Fruit fly (Drosophila melanogaster): ENCODE results near the gene CG7988.

CG7988 gene

DNA sequence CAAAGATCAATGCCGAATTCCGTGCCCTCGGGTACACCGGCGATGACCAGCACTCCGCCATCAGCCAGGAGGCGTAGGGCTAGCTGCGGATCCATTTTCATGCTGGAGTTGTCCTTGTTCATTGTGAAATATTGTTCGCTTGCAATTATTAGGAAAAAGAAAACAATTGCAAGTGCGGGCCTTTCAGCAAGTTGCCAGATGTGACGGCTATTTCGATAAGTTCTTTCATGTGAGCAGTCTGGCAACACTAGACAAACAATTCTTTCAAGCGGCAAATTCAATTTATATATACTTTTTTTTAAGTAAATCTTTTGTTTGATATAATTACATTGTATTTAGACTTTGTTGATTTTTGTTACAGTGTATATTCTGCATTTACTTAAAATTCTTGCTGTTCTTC is 32.3 kb downstream of the CG7988 start, which contains the start of gene CG12320:
Gene CG12320 (minus strand): TSS at position 157 of the 400 bp plus-strand sequence.
- TF ChIP-seq insv (optimal IDR thresholded peaks at IDR 0.05) = no peak

DNA sequence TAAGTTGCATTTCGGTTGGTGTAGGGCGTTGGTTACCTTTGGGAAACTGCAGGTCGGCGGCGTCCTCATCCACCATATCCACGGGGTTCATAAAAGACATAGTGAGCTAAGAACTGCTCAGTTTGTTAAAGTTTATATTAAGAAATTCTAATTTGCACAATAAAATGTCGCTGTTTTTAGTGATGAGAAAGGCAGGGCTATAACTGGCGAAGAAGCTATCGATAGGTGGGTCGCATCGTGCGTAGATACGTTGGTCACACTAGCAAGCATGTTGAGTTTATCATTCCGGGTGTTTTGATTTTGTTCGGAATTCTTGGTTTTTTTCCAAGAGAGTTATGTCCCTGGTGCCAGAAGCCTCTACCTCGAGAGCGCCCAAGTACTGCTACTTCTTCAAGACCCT is 35.0 kb downstream of the CG7988 start, which contains the start of the genes Ada2a, Polr2D, Tgs1 and moi:
Gene Ada2a (minus strand): TSS at position 207 of the 400 bp plus-strand sequence.
Gene Polr2D (minus strand): TSS at position 207 of the 400 bp plus-strand sequence.
Gene Tgs1 (plus strand): TSS at position 250 of the 400 bp plus-strand sequence.
Gene moi (plus strand): TSS at position 250 of the 400 bp plus-strand sequence.
- TF ChIP-seq ttk (optimal IDR thresholded peaks at IDR 0.05) = no peak
- TF ChIP-seq Sin3A (optimal IDR thresholded peaks at IDR 0.05) = no peak
- no peak for TF ChIP-seq Myc (optimal IDR thresholded peaks at IDR 0.05)
- no peak for TF ChIP-seq h (optimal IDR thresholded peaks at IDR 0.05)
- TF ChIP-seq psq (optimal IDR thresholded peaks at IDR 0.05) = no peak

DNA sequence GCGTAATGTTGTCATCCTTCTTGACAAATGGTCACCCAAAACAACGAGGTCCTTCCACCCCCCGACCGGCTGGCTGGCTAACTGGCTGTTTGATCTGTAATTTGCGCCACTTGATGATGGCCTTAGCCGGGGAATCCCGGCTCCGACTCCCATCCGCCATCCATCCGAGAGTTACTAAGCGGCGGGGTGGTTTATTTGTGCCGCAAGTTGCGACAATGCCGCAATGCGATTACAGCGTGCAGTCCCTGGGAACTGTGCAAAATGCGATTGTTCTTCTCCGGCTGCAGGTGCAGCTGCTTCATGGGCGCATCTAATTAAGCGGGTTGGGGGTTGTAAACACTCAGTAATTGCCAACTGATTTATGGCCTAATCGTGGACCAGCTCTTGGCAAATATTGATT is 39.7 kb downstream of the CG7988 start:
- TF ChIP-seq psq (optimal IDR thresholded peaks at IDR 0.05) (no peak), Myc (optimal IDR thresholded peaks at IDR 0.05) (no peak), ttk (optimal IDR thresholded peaks at IDR 0.05) (no peak), Sin3A (optimal IDR thresholded peaks at IDR 0.05) (no peak), insv (optimal IDR thresholded peaks at IDR 0.05) (no peak), h (optimal IDR thresholded peaks at IDR 0.05) (no peak)

DNA sequence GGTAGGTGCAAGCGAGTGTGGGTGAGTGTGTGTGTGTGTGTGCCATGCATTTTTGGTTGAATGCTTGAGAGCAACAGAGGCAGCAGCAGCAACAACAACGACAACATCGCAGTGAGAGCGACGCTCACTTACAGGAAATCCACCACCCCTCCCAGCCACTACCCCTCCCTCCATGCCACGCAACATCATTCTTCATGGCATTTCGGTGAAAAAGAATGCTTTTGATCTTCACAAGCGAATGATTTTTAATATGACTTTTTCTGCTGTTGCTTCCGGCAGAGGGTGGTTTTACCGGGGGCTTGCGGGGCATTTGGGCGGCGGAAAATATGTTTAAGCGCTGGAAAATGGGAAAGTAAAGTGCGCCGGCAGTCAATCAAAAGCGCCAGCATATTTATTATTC is 41.3 kb downstream of the CG7988 start:
- TF ChIP-seq Sin3A (optimal IDR thresholded peaks at IDR 0.05) = no peak

DNA sequence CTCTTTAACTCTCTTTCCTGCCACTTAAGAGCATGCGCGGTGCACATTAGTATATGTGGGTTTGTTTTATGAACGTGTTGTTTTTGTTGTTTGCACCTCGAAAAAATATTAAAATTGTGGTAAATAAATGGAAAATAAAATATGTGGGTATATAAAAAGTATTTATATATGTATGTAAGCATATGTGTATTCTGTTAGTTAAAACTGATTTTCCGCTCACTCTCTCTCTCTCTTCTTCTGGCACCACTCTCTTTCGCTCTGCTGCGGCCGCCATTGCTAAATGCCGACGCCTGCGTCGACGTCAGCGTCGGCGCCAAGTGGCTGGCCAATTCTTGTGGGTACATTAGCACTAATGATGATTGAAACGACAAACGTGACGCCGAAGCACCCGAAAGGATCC is 44.9 kb downstream of the CG7988 start:
- TF ChIP-seq insv (optimal IDR thresholded peaks at IDR 0.05) (no peak), ttk (optimal IDR thresholded peaks at IDR 0.05) (no peak), h (optimal IDR thresholded peaks at IDR 0.05) (no peak), psq (optimal IDR thresholded peaks at IDR 0.05) (no peak), Sin3A (optimal IDR thresholded peaks at IDR 0.05) (no peak), Myc (optimal IDR thresholded peaks at IDR 0.05) (no peak)

DNA sequence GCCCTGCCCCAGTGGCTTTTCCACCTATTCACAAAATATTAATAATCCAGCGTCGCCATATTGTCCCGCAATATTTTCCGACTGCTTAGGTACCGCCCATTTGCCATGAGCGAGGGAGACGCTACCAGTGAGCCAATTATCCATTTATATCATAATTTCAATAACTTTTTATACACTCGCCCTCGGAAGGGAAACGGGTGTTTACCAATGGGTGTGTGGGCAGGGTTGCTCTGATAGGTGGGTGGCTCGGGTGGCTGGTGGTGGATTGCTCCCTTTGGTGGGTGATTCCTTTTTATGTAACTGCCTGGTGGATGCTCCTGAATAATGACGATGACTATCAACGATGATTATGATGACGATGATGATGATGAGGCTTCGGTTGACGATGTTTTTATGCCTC is 46.3 kb downstream of the CG7988 start:
- no peak for TF ChIP-seq Myc (optimal IDR thresholded peaks at IDR 0.05)
- no peak for TF ChIP-seq h (optimal IDR thresholded peaks at IDR 0.05)
- TF ChIP-seq ttk (optimal IDR thresholded peaks at IDR 0.05) = no peak
- TF ChIP-seq psq (optimal IDR thresholded peaks at IDR 0.05) = no peak
- TF ChIP-seq insv (optimal IDR thresholded peaks at IDR 0.05) = no peak
- TF ChIP-seq Sin3A (optimal IDR thresholded peaks at IDR 0.05) = no peak

DNA sequence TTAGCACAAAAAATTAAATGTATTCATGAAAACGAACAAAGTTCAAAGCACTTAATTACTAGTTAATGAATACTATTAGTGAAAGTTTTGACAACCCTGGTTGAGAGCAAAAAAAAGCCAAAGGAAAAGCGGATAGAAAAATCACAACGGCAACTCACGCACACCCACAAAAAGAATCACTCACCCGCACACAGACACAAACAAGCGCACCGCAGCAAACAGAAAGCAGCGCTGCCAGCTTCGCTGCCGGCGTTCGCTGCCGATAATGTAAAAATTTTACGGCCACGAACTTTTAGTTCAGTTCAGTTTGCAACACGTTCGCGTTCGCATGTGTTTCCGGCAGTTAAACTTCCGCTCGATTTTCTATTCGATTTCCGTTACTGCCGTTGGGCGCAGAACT is 47.2 kb downstream of the CG7988 start, which contains the start of gene CG18599:
Gene CG18599 (plus strand): TSS at position 301 of the 400 bp plus-strand sequence.
- TF ChIP-seq psq (optimal IDR thresholded peaks at IDR 0.05) = no peak
- no peak for TF ChIP-seq Myc (optimal IDR thresholded peaks at IDR 0.05)
- TF ChIP-seq Sin3A (optimal IDR thresholded peaks at IDR 0.05) = no peak
- no peak for TF ChIP-seq h (optimal IDR thresholded peaks at IDR 0.05)
- TF ChIP-seq insv (optimal IDR thresholded peaks at IDR 0.05) = no peak
- no peak for TF ChIP-seq ttk (optimal IDR thresholded peaks at IDR 0.05)

DNA sequence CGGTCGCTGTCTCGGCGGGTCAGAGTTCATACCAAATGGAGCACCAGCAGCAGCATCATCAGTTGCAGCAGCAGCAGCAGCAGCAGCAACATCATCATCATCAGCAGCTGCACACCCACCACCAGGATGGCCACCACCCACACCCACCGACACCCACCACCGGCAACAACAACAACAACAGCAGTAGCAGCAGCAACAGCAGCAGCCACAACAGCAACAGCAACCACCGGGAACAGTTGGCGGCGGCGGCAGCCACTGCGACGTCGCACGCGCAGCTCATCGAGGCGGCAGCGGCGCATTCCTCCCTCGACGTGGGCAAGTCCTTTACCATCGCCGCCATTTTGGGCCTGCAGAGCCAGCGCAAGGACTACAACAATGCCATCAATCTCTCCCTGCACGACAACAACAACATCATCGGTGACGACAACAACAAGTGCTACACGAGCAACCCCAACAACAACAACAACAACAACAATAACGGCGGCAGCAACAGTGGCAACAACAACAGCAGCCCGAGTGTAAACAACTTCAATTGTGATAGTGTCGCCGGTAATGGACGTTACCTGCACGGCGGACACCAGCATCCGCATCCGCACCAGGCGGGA is 49.5 kb downstream of the CG7988 start:
- TF ChIP-seq insv (optimal IDR thresholded peaks at IDR 0.05) = no peak
- no peak for TF ChIP-seq Myc (optimal IDR thresholded peaks at IDR 0.05)
- no peak for TF ChIP-seq ttk (optimal IDR thresholded peaks at IDR 0.05)
- no peak for TF ChIP-seq Sin3A (optimal IDR thresholded peaks at IDR 0.05)
- no peak for TF ChIP-seq psq (optimal IDR thresholded peaks at IDR 0.05)
- TF ChIP-seq h (optimal IDR thresholded peaks at IDR 0.05) = no peak

All from Kc167 (cell line).